Fruit fly (Drosophila melanogaster) whole organism, embryonic: ENCODE data around the gene CG13144.

Source experiments
- Atf-2 ChIP-seq: fragments of 200-800 bp; sonication (Bioruptor generic); optimal IDR thresholded peaks from 2 replicates; lab custom pipeline; 2016; ENCODE audit warnings: missing biosample characterization, missing genetic modification characterization
- BEAF-32 ChIP-seq: fragments of 200-800 bp; sonication (Bioruptor generic); optimal IDR thresholded peaks from 3 replicates; lab custom pipeline; 2017; ENCODE audit warnings: missing biosample characterization, missing genetic modification characterization, mild to moderate bottlenecking, moderate library complexity, missing genetic modification reagents
- Bdp1 ChIP-seq: fragments of 200-800 bp; sonication (Bioruptor generic); optimal IDR thresholded peaks from 3 replicates; lab custom pipeline; 2016; ENCODE audit warnings: missing biosample characterization, missing genetic modification characterization
- Blimp-1 ChIP-seq: fragments of 200-800 bp; sonication (Bioruptor generic); optimal IDR thresholded peaks from 3 replicates; lab custom pipeline; 2018; ENCODE audit warnings: missing biosample characterization, missing genetic modification characterization, mild to moderate bottlenecking, moderate library complexity, missing genetic modification reagents
- CG1024 ChIP-seq: fragments of 200-800 bp; sonication (Bioruptor generic); IDR thresholded peaks from 2 replicates; pipeline ENCODE4 v1.3.6; 2022; ENCODE audit warnings: missing biosample characterization, missing genetic modification characterization
- CG11247 ChIP-seq: fragments of 200-800 bp; sonication (Bioruptor generic); IDR thresholded peaks from 2 replicates; pipeline ENCODE4 v1.3.6; 2022; ENCODE audit warnings: missing biosample characterization, missing genetic modification characterization
- CG11696 ChIP-seq: fragments of 200-800 bp; sonication (Bioruptor generic); IDR thresholded peaks from 2 replicates; pipeline ENCODE4 v1.3.6; 2022; ENCODE audit warnings: missing biosample characterization, missing genetic modification characterization
- CG12155 ChIP-seq: fragments of 200-800 bp; sonication (Bioruptor generic); optimal IDR thresholded peaks from 3 replicates; lab custom pipeline; 2016; ENCODE audit warnings: missing biosample characterization, missing genetic modification characterization
- CG1233 ChIP-seq: fragments of 200-800 bp; sonication (Bioruptor generic); optimal IDR thresholded peaks from 4 replicates; lab custom pipeline; 2018; ENCODE audit warnings: missing biosample characterization, mild to moderate bottlenecking, missing genetic modification characterization
- CG15073 ChIP-seq: fragments of 200-800 bp; sonication (Bioruptor generic); optimal IDR thresholded peaks from 2 replicates; lab custom pipeline; 2016; ENCODE audit warnings: missing biosample characterization, missing genetic modification characterization
- CG15514 ChIP-seq: fragments of 200-800 bp; sonication (Bioruptor generic); optimal IDR thresholded peaks from 3 replicates; lab custom pipeline; 2017; ENCODE audit warnings: missing biosample characterization, missing genetic modification characterization, mild to moderate bottlenecking, moderate library complexity, missing genetic modification reagents
- CG1603 ChIP-seq: fragments of 200-800 bp; sonication (Bioruptor generic); optimal IDR thresholded peaks from 2 replicates; lab custom pipeline; 2019; ENCODE audit warnings: missing biosample characterization, mild to moderate bottlenecking, missing genetic modification characterization, moderate library complexity
- CG17328 ChIP-seq: fragments of 200-800 bp; sonication (Bioruptor generic); IDR thresholded peaks from 2 replicates; pipeline ENCODE4 v1.3.6; 2022; ENCODE audit warnings: missing biosample characterization, missing genetic modification characterization
- CG1792 ChIP-seq: fragments of 200-800 bp; sonication (Bioruptor generic); optimal IDR thresholded peaks from 2 replicates; lab custom pipeline; 2016; ENCODE audit warnings: missing biosample characterization, missing genetic modification characterization
- CG2129 ChIP-seq: fragments of 200-800 bp; sonication (Bioruptor generic); IDR thresholded peaks from 2 replicates; pipeline ENCODE4 v1.3.6; 2022; ENCODE audit warnings: missing biosample characterization, missing genetic modification characterization; ENCODE audit not compliant: partially characterized antibody
- CG3407 ChIP-seq: fragments of 200-800 bp; sonication (Bioruptor generic); optimal IDR thresholded peaks from 2 replicates; lab custom pipeline; 2018; ENCODE audit warnings: missing biosample characterization, mild to moderate bottlenecking, missing genetic modification characterization
- CG6175 ChIP-seq: fragments of 200-800 bp; sonication (Bioruptor generic); IDR thresholded peaks from 3 replicates; pipeline ENCODE4 v1.3.6; 2022; ENCODE audit warnings: missing biosample characterization, missing genetic modification characterization
- CG6654 ChIP-seq: fragments of 200-800 bp; sonication (Bioruptor generic); optimal IDR thresholded peaks from 2 replicates; lab custom pipeline; 2017; ENCODE audit warnings: missing biosample characterization, mild to moderate bottlenecking, missing genetic modification characterization
- CG6791 ChIP-seq: fragments of 200-800 bp; sonication (Bioruptor generic); IDR thresholded peaks from 3 replicates; pipeline ENCODE4 v1.3.6; 2022; ENCODE audit warnings: missing biosample characterization, missing genetic modification characterization; ENCODE audit not compliant: partially characterized antibody
- CG7987 ChIP-seq: fragments of 200-800 bp; sonication (Bioruptor generic); optimal IDR thresholded peaks from 2 replicates; lab custom pipeline; 2018; ENCODE audit warnings: missing biosample characterization, mild to moderate bottlenecking, missing genetic modification characterization, moderate library complexity
- CHES-1-like ChIP-seq: fragments of 200-800 bp; sonication (Bioruptor generic); optimal IDR thresholded peaks from 2 replicates; lab custom pipeline; 2016; ENCODE audit warnings: missing biosample characterization, missing genetic modification characterization
- Dp ChIP-seq: fragments of 200-800 bp; sonication (Bioruptor generic); optimal IDR thresholded peaks from 2 replicates; lab custom pipeline; 2018; ENCODE audit warnings: missing biosample characterization, mild to moderate bottlenecking, missing genetic modification characterization, moderate library complexity
- H2.0 ChIP-seq: fragments of 200-800 bp; sonication (Bioruptor generic); IDR thresholded peaks from 2 replicates; pipeline ENCODE4 v1.3.6; 2022; ENCODE audit warnings: missing biosample characterization, missing genetic modification characterization
- HLHmδ ChIP-seq: fragments of 200-800 bp; sonication (Bioruptor generic); optimal IDR thresholded peaks from 2 replicates; lab custom pipeline; 2018; ENCODE audit warnings: missing biosample characterization, mild to moderate bottlenecking, missing genetic modification characterization, moderate library complexity
- MBD-R2 ChIP-seq: fragments of 200-800 bp; sonication (Bioruptor generic); IDR thresholded peaks from 2 replicates; pipeline ENCODE4 v1.3.6; 2022; ENCODE audit warnings: missing biosample characterization, missing genetic modification characterization
- Meics ChIP-seq: fragments of 200-800 bp; sonication (Bioruptor generic); optimal IDR thresholded peaks from 2 replicates; lab custom pipeline; 2017; ENCODE audit warnings: missing biosample characterization, mild to moderate bottlenecking, missing genetic modification characterization
- Ravus ChIP-seq: fragments of 200-800 bp; sonication (Bioruptor generic); IDR thresholded peaks from 2 replicates; pipeline ENCODE4 v1.3.6; 2022; ENCODE audit warnings: missing biosample characterization, missing genetic modification characterization
- Stat92E ChIP-seq, 3 experiments: fragments of >200 bp in 2 of 3; fragments of 200-800 bp in 1 of 3; sonication (Bioruptor generic) in 1 of 3; optimal IDR thresholded peaks; 2 replicates each; lab custom pipeline; 2017 to 2019; ENCODE audit warnings: missing biosample characterization in 3 of 3, missing genetic modification characterization in 3 of 3, mild to moderate bottlenecking in 1 of 3, moderate library complexity in 1 of 3
- Xrp1 ChIP-seq: fragments of 200-800 bp; sonication (Bioruptor generic); IDR thresholded peaks from 2 replicates; pipeline ENCODE4 v1.3.6; 2022; ENCODE audit warnings: missing biosample characterization, missing genetic modification characterization
- amos ChIP-seq: fragments of 200-800 bp; sonication (Bioruptor generic); IDR thresholded peaks from 2 replicates; pipeline ENCODE4 v1.3.6; 2022; ENCODE audit warnings: missing biosample characterization, missing genetic modification characterization; ENCODE audit not compliant: partially characterized antibody
- bowl ChIP-seq: fragments of 200-800 bp; sonication (Bioruptor generic); IDR thresholded peaks from 2 replicates; pipeline ENCODE4 v1.3.6; 2022; ENCODE audit warnings: missing biosample characterization, missing genetic modification characterization
- cad ChIP-seq: fragments of >200 bp; optimal IDR thresholded peaks from 2 replicates; lab custom pipeline; 2017; ENCODE audit warnings: missing biosample characterization, missing genetic modification characterization
- chinmo ChIP-seq: fragments of 200-800 bp; sonication (Bioruptor generic); IDR thresholded peaks from 4 replicates; pipeline ENCODE4 v1.3.6; 2022; ENCODE audit warnings: missing biosample characterization, missing genetic modification characterization; ENCODE audit not compliant: partially characterized antibody
- gcm ChIP-seq: fragments of 200-800 bp; sonication (Bioruptor generic); optimal IDR thresholded peaks from 2 replicates; lab custom pipeline; 2019; ENCODE audit warnings: missing biosample characterization, mild to moderate bottlenecking, missing genetic modification characterization, moderate library complexity
- gcm2 ChIP-seq: fragments of 200-800 bp; sonication (Bioruptor generic); optimal IDR thresholded peaks from 2 replicates; lab custom pipeline; 2016; ENCODE audit warnings: missing biosample characterization, missing genetic modification characterization
- grau ChIP-seq: fragments of 200-800 bp; optimal IDR thresholded peaks from 3 replicates; lab custom pipeline; 2019; ENCODE audit warnings: missing biosample characterization, mild to moderate bottlenecking, missing genetic modification characterization, moderate library complexity
- hth ChIP-seq: fragments of >200 bp; optimal IDR thresholded peaks from 2 replicates; lab custom pipeline; 2017; ENCODE audit warnings: inconsistent platforms
- kah ChIP-seq: fragments of 200-800 bp; sonication (Bioruptor generic); optimal IDR thresholded peaks from 2 replicates; lab custom pipeline; 2018; ENCODE audit warnings: missing biosample characterization, mild to moderate bottlenecking, missing genetic modification characterization
- nom ChIP-seq: fragments of 200-800 bp; sonication (Bioruptor generic); optimal IDR thresholded peaks from 2 replicates; lab custom pipeline; 2017; ENCODE audit warnings: missing biosample characterization, missing genetic modification characterization, mild to moderate bottlenecking, moderate library complexity, missing genetic modification reagents
- onecut ChIP-seq: fragments of 200-800 bp; sonication (Bioruptor generic); IDR thresholded peaks from 2 replicates; pipeline ENCODE4 v1.3.6; 2022; ENCODE audit warnings: missing biosample characterization, missing genetic modification characterization
- prd ChIP-seq, 3 experiments: fragments of >200 bp in 2 of 3; fragments of 200-800 bp in 1 of 3; sonication (Bioruptor generic) in 1 of 3; optimal IDR thresholded peaks in 2 of 3; IDR thresholded peaks in 1 of 3; 2 replicates in 2 of 3; 3 replicates in 1 of 3; pipeline versions ENCODE4 v1.3.6 to Lab custom; 2017 to 2022; ENCODE audit warnings: missing biosample characterization in 1 of 3, missing genetic modification characterization in 1 of 3
- sd ChIP-seq: fragments of 200-800 bp; sonication (Bioruptor generic); optimal IDR thresholded peaks from 3 replicates; lab custom pipeline; 2018; ENCODE audit warnings: missing biosample characterization, mild to moderate bottlenecking, missing genetic modification characterization, moderate library complexity
- slp2 ChIP-seq: fragments of 200-800 bp; sonication (Bioruptor generic); optimal IDR thresholded peaks from 2 replicates; lab custom pipeline; 2016; ENCODE audit warnings: missing biosample characterization, missing genetic modification characterization
- tna ChIP-seq: fragments of 200-800 bp; sonication (Bioruptor generic); IDR thresholded peaks from 2 replicates; pipeline ENCODE4 v1.3.6; 2022; ENCODE audit warnings: missing biosample characterization, missing genetic modification characterization; ENCODE audit not compliant: partially characterized antibody
- trem ChIP-seq: fragments of 200-800 bp; optimal IDR thresholded peaks from 3 replicates; lab custom pipeline; 2019; ENCODE audit warnings: missing biosample characterization, mild to moderate bottlenecking, missing genetic modification characterization, moderate library complexity
- usp ChIP-seq: fragments of >200 bp; optimal IDR thresholded peaks from 2 replicates; lab custom pipeline; 2017; ENCODE audit warnings: missing biosample characterization, missing genetic modification characterization
- vvl ChIP-seq: fragments of 200-800 bp; sonication (Bioruptor generic); IDR thresholded peaks from 2 replicates; pipeline ENCODE4 v1.3.6; 2022; ENCODE audit warnings: missing biosample characterization, missing genetic modification characterization
- wek ChIP-seq: fragments of 200-800 bp; sonication (Bioruptor generic); optimal IDR thresholded peaks from 3 replicates; lab custom pipeline; 2018; ENCODE audit warnings: missing biosample characterization, mild to moderate bottlenecking, missing genetic modification characterization, moderate library complexity
- wor ChIP-seq: fragments of 200-800 bp; sonication (Bioruptor generic); IDR thresholded peaks from 2 replicates; pipeline ENCODE4 v1.3.6; 2022; ENCODE audit warnings: missing biosample characterization, missing genetic modification characterization

Gene CG13144

DNA sequence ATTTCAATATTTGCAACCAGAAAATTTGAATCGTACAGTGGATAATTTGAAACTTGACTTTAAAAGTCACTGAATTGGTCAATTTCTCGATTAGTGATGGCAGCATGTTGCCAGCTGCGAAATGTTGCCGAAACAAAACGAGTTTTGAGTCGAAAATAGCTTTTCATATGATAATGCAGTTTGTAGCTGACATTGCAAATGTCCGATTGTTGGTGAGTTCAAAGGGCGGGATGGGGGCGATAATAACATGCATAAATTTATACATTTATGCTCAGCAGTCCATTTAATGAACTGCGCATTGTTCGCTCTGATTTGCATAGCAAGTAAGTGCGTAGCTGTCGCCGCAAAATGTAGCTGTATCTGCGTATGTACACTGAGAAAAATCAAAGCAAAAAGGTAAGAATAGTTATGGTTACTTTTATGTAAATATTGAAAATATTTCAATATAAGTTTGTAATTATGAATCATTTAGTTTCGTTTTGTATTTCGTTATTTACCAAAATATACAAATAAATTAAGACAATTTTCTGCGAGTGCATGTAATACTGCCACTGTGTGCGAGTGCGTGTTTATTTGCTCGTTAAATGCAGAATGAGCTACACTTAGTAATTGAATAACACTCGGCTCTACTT lies 35.8 kb upstream of the CG13144 start, which contains the start of gene Lip4 (continued):
- TF ChIP-seq bowl (GFP tag; lab: Robert Waterston, UW) (0 out of 2 replicates have a peak, but pooled peaks have one; percentile 7), H2.0 (GFP tag; lab: Robert Waterston, UW) (peak; percentile 78), CG6791 (GFP tag; lab: Robert Waterston, UW) (no peak), CG1024 (GFP tag; lab: Robert Waterston, UW) (peak; percentile 65), Blimp-1 (GFP tag; lab: Kevin White, UChicago) (peak; percentile 70), usp (GFP tag; lab: Kevin White, UChicago) (no peak), BEAF-32 (GFP tag; lab: Kevin White, UChicago) (no peak), CG1603 (tag; lab: Kevin White, UChicago) (peak; percentile 82), Atf-2 (GFP tag; lab: Kevin White, UChicago) (peak; percentile 14), hth (no peak), kah (GFP tag; lab: Kevin White, UChicago) (peak; percentile 28), chinmo (peak; percentile 76; the same call in 2 of the 4 replicates), trem (tag; lab: Kevin White, UChicago) (peak; percentile 44), CG15073 (GFP tag; lab: Kevin White, UChicago) (peak; percentile 32), CG17328 (GFP tag; lab: Robert Waterston, UW) (peak; percentile 79), sd (tag; lab: Kevin White, UChicago) (peak; percentile 45), Ravus (GFP tag; lab: Robert Waterston, UW) (peak; percentile 42), slp2 (GFP tag; lab: Kevin White, UChicago) (no peak), CG1792 (GFP tag; lab: Kevin White, UChicago) (no peak), CG1233 (GFP tag; lab: Kevin White, UChicago) (peak; percentile 67), nom (peak; percentile 42), HLHmδ (GFP tag; lab: Kevin White, UChicago) (no peak), CHES-1-like (GFP tag; lab: Kevin White, UChicago) (peak; percentile 43), wek (GFP tag; lab: Kevin White, UChicago) (peak; percentile 14), CG12155 (GFP tag; lab: Kevin White, UChicago) (peak; percentile 56), Dp (GFP tag; lab: Kevin White, UChicago) (no peak), gcm (GFP tag; lab: Kevin White, UChicago) (peak; percentile 65), gcm2 (GFP tag; lab: Kevin White, UChicago) (no peak), CG2129 (GFP tag; lab: Robert Waterston, UW) (no peak), amos (GFP tag; lab: Robert Waterston, UW) (no peak), CG7987 (GFP tag; lab: Kevin White, UChicago) (peak; percentile 47), vvl (GFP tag; lab: Robert Waterston, UW) (peak; percentile 86), Xrp1 (GFP tag; lab: Robert Waterston, UW) (peak; percentile 84), CG6654 (GFP tag; lab: Kevin White, UChicago) (no peak), Stat92E (GFP tag; optimal IDR thresholded peaks at IDR 0.05; lab: Kevin White, UChicago) (no peak), Bdp1 (GFP tag; lab: Kevin White, UChicago) (peak; percentile 7), CG11696 (GFP tag; lab: Robert Waterston, UW) (no peak; the same call in 1 of the 2 replicates), CG15514 (peak; percentile 61), grau (tag; lab: Kevin White, UChicago) (peak; percentile 79), wor (GFP tag; lab: Robert Waterston, UW) (peak; percentile 70), cad (no peak), CG6175 (no peak; the same call in 2 of the 3 replicates), CG11247 (no peak; the same call in 1 of the 2 replicates), tna (no peak), MBD-R2 (GFP tag; lab: Robert Waterston, UW) (peak; percentile 45; the same call in 1 of the 2 replicates), onecut (GFP tag; lab: Robert Waterston, UW) (peak; percentile 38), prd (optimal IDR thresholded peaks at IDR 0.05; lab: Kevin White, UChicago) (no peak), prd (GFP tag; IDR thresholded peaks at IDR 0.05; lab: Robert Waterston, UW) (peak; percentile 86), Meics (GFP tag; lab: Kevin White, UChicago) (peak; percentile 80), CG3407 (GFP tag; lab: Kevin White, UChicago) (peak; percentile 18)
